Worm (Caenorhabditis elegans) whole organism, young adult: Measurements from ENCODE around the gene sax-2.

Experiments used
- C17E4.6 ChIP-seq: fragments of 200-800 bp; sonication (Bioruptor generic); IDR thresholded peaks from 2 replicates; pipeline ENCODE4 v1.3.6; 2022; ENCODE audit warnings: missing genetic modification reagents, missing genetic modification characterization, missing compliant biosample characterization
- F10E7.11 ChIP-seq: sonication (generic microtip); optimal IDR thresholded peaks from 2 replicates; lab custom pipeline; 2017; ENCODE audit warnings: mild to moderate bottlenecking, missing genetic modification characterization, moderate library complexity, missing compliant biosample characterization
- F33H1.4 ChIP-seq: fragments of 200-800 bp; sonication (Bioruptor generic); IDR thresholded peaks from 2 replicates; pipeline ENCODE4 v1.3.6; 2022; ENCODE audit warnings: missing genetic modification reagents, missing genetic modification characterization, missing compliant biosample characterization
- F49E8.2 ChIP-seq: sonication (generic microtip); optimal IDR thresholded peaks from 3 replicates; lab custom pipeline; 2017; ENCODE audit warnings: missing genetic modification characterization, mild to moderate bottlenecking, missing compliant biosample characterization, antibody characterized with exemption, moderate library complexity; ENCODE audit not compliant: insufficient read depth
- K11D2.4 ChIP-seq: fragments of 200-800 bp; sonication (Bioruptor generic); IDR thresholded peaks from 2 replicates; pipeline ENCODE4 v1.3.6; 2022; ENCODE audit warnings: missing genetic modification reagents, missing genetic modification characterization, missing compliant biosample characterization
- T07F8.4 ChIP-seq: sonication (generic microtip); optimal IDR thresholded peaks from 2 replicates; lab custom pipeline; 2016; ENCODE audit warnings: mild to moderate bottlenecking, missing genetic modification characterization, moderate library complexity, missing compliant biosample characterization
- T26A5.8 ChIP-seq: sonication (generic microtip); optimal IDR thresholded peaks from 2 replicates; lab custom pipeline; 2016; ENCODE audit warnings: missing genetic modification characterization, missing compliant biosample characterization
- Y53G8AR.9 ChIP-seq: fragments of 200-800 bp; sonication (Bioruptor generic); conservative IDR thresholded peaks from 2 replicates; pipeline ENCODE4 v1.3.6; 2022; ENCODE audit warnings: missing genetic modification reagents, missing genetic modification characterization, missing compliant biosample characterization
- aptf-2 ChIP-seq: fragments of 200-800 bp; sonication (Bioruptor generic); conservative IDR thresholded peaks from 2 replicates; pipeline ENCODE4 v1.3.6; 2022; ENCODE audit warnings: missing genetic modification reagents, missing genetic modification characterization, missing compliant biosample characterization
- atf-7 ChIP-seq: sonication (generic microtip); optimal IDR thresholded peaks from 2 replicates; lab custom pipeline; 2017; ENCODE audit warnings: mild to moderate bottlenecking, missing genetic modification characterization, missing compliant biosample characterization
- attf-5 ChIP-seq: fragments of 200-800 bp; sonication (Bioruptor generic); optimal IDR thresholded peaks from 2 replicates; lab custom pipeline; 2018; ENCODE audit warnings: mild to moderate bottlenecking, missing genetic modification characterization, missing compliant biosample characterization
- attf-6 ChIP-seq: fragments of 200-800 bp; sonication (Bioruptor generic); IDR thresholded peaks from 2 replicates; pipeline ENCODE4 v1.3.6; 2022; ENCODE audit warnings: missing genetic modification reagents, missing genetic modification characterization, missing compliant biosample characterization
- cebp-1 ChIP-seq, 2 experiments: fragments of 200-800 bp in 1 of 2; sonication (Bioruptor generic) in 1 of 2; sonication (generic microtip) in 1 of 2; IDR thresholded peaks in 1 of 2; optimal IDR thresholded peaks in 1 of 2; 2 replicates each; pipeline versions ENCODE4 v1.3.6 to Lab custom; 2017 to 2022; ENCODE audit warnings: missing compliant biosample characterization in 2 of 2, missing genetic modification characterization in 2 of 2, mild to moderate bottlenecking in 1 of 2, missing genetic modification reagents in 1 of 2, moderate library complexity in 1 of 2
- die-1 ChIP-seq: sonication (generic microtip); optimal IDR thresholded peaks from 2 replicates; lab custom pipeline; 2016; ENCODE audit warnings: missing genotype, mild to moderate bottlenecking, missing genetic modification characterization, missing compliant biosample characterization
- egl-18 ChIP-seq: fragments of 200-800 bp; sonication (Bioruptor generic); IDR thresholded peaks from 2 replicates; pipeline ENCODE4 v1.3.6; 2022; ENCODE audit warnings: missing genetic modification reagents, missing genetic modification characterization, missing compliant biosample characterization
- gei-17 ChIP-seq: fragments of 200-800 bp; sonication (Bioruptor generic); optimal IDR thresholded peaks from 2 replicates; lab custom pipeline; 2018; ENCODE audit warnings: mild to moderate bottlenecking, missing genetic modification characterization, missing compliant biosample characterization
- him-1 ChIP-seq: sonication (generic microtip); optimal IDR thresholded peaks from 2 replicates; lab custom pipeline; 2016; ENCODE audit warnings: missing genotype, missing genetic modification reagents, missing genetic modification characterization, missing compliant biosample characterization
- hlh-12 ChIP-seq: sonication (generic microtip); optimal IDR thresholded peaks from 2 replicates; lab custom pipeline; 2016; ENCODE audit warnings: missing genetic modification characterization, missing compliant biosample characterization
- hlh-26 ChIP-seq: fragments of 200-800 bp; sonication (Bioruptor generic); conservative IDR thresholded peaks from 2 replicates; pipeline ENCODE4 v1.3.6; 2022; ENCODE audit warnings: missing genetic modification reagents, missing genetic modification characterization, missing compliant biosample characterization
- hmg-1.2 ChIP-seq: fragments of 200-800 bp; sonication (Bioruptor generic); IDR thresholded peaks from 2 replicates; pipeline ENCODE4 v1.3.6; 2022; ENCODE audit warnings: missing genetic modification reagents, missing genetic modification characterization, missing compliant biosample characterization
- let-607 ChIP-seq, 2 experiments: fragments of 200-800 bp in 1 of 2; sonication (Bioruptor generic) in 1 of 2; sonication (generic microtip) in 1 of 2; optimal IDR thresholded peaks; 2 replicates each; lab custom pipeline; 2016 to 2018; ENCODE audit warnings: mild to moderate bottlenecking in 2 of 2, missing compliant biosample characterization in 2 of 2, missing genetic modification characterization in 2 of 2, moderate library complexity in 2 of 2, missing genotype in 1 of 2
- lin-26 ChIP-seq: fragments of 200-800 bp; sonication (Bioruptor generic); IDR thresholded peaks from 2 replicates; pipeline ENCODE4 v1.3.6; 2022; ENCODE audit warnings: missing genetic modification reagents, missing genetic modification characterization, missing compliant biosample characterization
- lin-40 ChIP-seq: sonication (generic microtip); optimal IDR thresholded peaks from 2 replicates; lab custom pipeline; 2016; ENCODE audit warnings: missing genetic modification characterization, mild to moderate bottlenecking, missing compliant biosample characterization, missing genotype, missing genetic modification reagents
- lir-1 ChIP-seq: fragments of 200-800 bp; sonication (Bioruptor generic); conservative IDR thresholded peaks from 2 replicates; pipeline ENCODE4 v1.3.6; 2022; ENCODE audit warnings: missing genetic modification reagents, missing genetic modification characterization, missing compliant biosample characterization
- lsy-27 ChIP-seq: sonication (generic microtip); optimal IDR thresholded peaks from 2 replicates; lab custom pipeline; 2017; ENCODE audit warnings: missing genetic modification characterization, mild to moderate bottlenecking, missing compliant biosample characterization, antibody characterized with exemption, missing genotype, borderline replicate concordance; ENCODE audit not compliant: insufficient read depth
- madf-6 ChIP-seq: fragments of 200-800 bp; sonication (Bioruptor generic); IDR thresholded peaks from 2 replicates; pipeline ENCODE4 v1.3.6; 2022; ENCODE audit warnings: missing genetic modification reagents, missing genetic modification characterization, missing compliant biosample characterization
- mcd-1 ChIP-seq: fragments of 200-800 bp; sonication (Bioruptor generic); IDR thresholded peaks from 2 replicates; pipeline ENCODE4 v1.3.6; 2022; ENCODE audit warnings: missing genetic modification reagents, missing genetic modification characterization, missing compliant biosample characterization
- mel-28 ChIP-seq: sonication (generic microtip); optimal IDR thresholded peaks from 2 replicates; lab custom pipeline; 2016; ENCODE audit warnings: borderline replicate concordance, mild to moderate bottlenecking, missing genetic modification characterization, missing compliant biosample characterization
- mes-4 ChIP-seq: sonication (generic microtip); optimal IDR thresholded peaks from 2 replicates; lab custom pipeline; 2016; ENCODE audit warnings: missing genotype, missing genetic modification characterization, missing compliant biosample characterization
- nfya-1 ChIP-seq: sonication (generic microtip); optimal IDR thresholded peaks from 2 replicates; lab custom pipeline; 2017; ENCODE audit warnings: antibody characterized with exemption, missing compliant biosample characterization, missing genetic modification characterization, borderline replicate concordance; ENCODE audit not compliant: insufficient read depth
- nhr-27 ChIP-seq: fragments of 200-800 bp; sonication (Bioruptor generic); optimal IDR thresholded peaks from 2 replicates; lab custom pipeline; 2018; ENCODE audit warnings: mild to moderate bottlenecking, missing genetic modification characterization, moderate library complexity, missing compliant biosample characterization
- repo-1 ChIP-seq: sonication (generic microtip); optimal IDR thresholded peaks from 2 replicates; lab custom pipeline; 2017; ENCODE audit warnings: mild to moderate bottlenecking, missing genetic modification characterization, missing compliant biosample characterization
- xnd-1 ChIP-seq: sonication (generic microtip); optimal IDR thresholded peaks from 2 replicates; lab custom pipeline; 2016; ENCODE audit warnings: missing genotype, missing genetic modification reagents, missing genetic modification characterization, missing compliant biosample characterization
- zfh-2 ChIP-seq: fragments of 200-800 bp; sonication (Bioruptor generic); conservative IDR thresholded peaks from 2 replicates; pipeline ENCODE4 v1.3.6; 2022; ENCODE audit warnings: missing genetic modification reagents, missing genetic modification characterization, missing compliant biosample characterization
- ztf-22 ChIP-seq: fragments of 200-800 bp; sonication (Bioruptor generic); optimal IDR thresholded peaks from 2 replicates; lab custom pipeline; 2018; ENCODE audit warnings: mild to moderate bottlenecking, missing genetic modification characterization, moderate library complexity, missing compliant biosample characterization

sax-2 gene

DNA sequence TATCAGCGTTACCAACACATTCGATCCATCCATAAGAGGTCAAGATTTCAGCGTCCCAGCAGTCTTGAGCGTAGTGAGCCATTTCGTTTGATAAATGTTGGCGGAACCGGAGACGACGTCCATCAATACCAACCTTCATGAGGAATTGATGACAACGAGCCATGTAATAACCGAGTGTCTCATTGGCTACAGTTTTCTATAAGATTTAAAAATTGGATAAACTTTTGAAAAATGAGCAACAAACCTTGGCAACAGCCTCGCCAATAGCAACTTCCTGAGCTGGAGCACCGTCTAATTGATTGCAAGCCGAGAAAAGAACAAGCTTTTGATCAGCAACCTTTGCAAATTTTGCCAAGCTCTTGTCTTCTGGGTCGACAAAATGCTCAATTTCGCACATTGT, 51.3 kb downstream of the sax-2 start:
- no peak for TF ChIP-seq attf-6 (GFP tag; lab: Robert Waterston, UW)

DNA sequence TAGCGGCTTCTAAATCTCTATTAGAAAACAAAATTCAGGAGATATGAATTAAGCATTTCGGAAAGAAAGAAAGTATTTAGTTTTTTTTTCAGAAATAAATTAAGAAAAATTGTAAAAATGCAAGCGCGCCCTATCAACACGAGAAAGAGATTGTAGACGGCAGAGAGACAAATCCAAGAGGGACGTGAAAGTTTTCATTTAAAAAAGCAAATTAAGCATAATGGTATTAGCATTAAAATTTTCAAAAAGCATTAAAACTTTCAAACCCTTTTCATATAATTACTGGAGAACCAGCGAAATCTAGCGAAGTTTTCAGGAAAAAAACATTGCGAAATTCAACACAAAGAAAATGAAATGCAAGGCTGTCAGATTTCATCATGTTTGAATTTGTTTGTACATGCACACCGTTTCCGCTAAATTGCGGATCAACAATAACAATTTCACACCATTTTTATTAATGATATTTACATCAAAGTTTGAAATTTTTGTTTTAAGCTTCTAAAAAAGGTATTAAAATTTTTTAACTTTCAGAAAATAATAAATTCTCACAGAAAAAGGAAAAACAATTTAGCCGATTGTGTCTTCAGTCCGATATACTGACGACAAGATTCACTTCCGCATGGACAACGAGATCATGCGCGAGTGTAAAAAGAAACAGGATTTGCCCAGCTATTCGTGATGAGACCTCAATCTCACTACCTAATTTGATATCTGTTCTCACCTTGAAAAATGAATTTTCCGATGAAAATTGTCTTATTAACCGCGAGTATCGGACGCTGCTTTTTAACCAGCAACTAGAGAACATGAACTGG, 53.5 kb downstream of the sax-2 start, which contains the start of gene gars-1:
gars-1 (minus strand) TSS at position 808 of the 812 bp plus-strand sequence.
- TF ChIP-seq hlh-12 (tag; lab: Kevin White, UChicago) (no peak), C17E4.6 (no peak), cebp-1 (GFP tag; IDR thresholded peaks at IDR 0.05; lab: Robert Waterston, UW) (peak; percentile 91), cebp-1 (tag; optimal IDR thresholded peaks at IDR 0.05; lab: Kevin White, UChicago) (peak; percentile 98), lsy-27 (tag; lab: Kevin White, UChicago) (no peak), F10E7.11 (tag; lab: Kevin White, UChicago) (no peak), mel-28 (no peak), attf-5 (peak; percentile 62), T07F8.4 (tag; lab: Kevin White, UChicago) (no peak), Y53G8AR.9 (0 out of 2 replicates have a peak, but pooled peaks have one; percentile 27), madf-6 (peak; percentile 29; the same call in 1 of the 2 replicates), zfh-2 (GFP tag; lab: Robert Waterston, UW) (no peak), hmg-1.2 (GFP tag; lab: Robert Waterston, UW) (peak; percentile 41; the same call in 1 of the 2 replicates), die-1 (no peak), xnd-1 (tag; lab: Kevin White, UChicago) (no peak)

DNA sequence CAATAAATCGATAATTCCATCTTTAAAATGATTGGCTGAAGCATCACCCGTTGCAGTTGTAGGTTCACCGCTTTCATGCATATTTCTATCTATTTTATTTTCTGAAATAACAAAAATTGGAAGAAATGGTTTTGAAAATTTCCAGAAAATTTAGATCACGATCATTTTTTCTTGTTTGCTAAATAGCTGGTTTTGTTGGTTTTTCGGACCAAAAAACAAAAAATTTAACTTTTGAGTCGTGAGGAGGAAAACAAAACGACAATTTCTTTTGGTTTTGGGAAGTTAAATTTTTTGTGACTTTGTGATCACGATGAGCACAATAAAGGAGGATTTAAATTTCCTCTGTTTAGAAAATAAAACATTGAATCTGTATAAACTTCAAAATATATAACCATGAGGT, 55.7 kb downstream of the sax-2 start, which contains the start of gene T10F2.2:
T10F2.2 (minus strand) TSS at position 101 of the 400 bp plus-strand sequence.
- no peak for TF ChIP-seq repo-1 (tag; lab: Kevin White, UChicago)
- TF ChIP-seq egl-18 (GFP tag; lab: Robert Waterston, UW) = no peak
- TF ChIP-seq F49E8.2 (tag; lab: Kevin White, UChicago) = no peak
- no peak for TF ChIP-seq lir-1
- no peak for TF ChIP-seq nfya-1 (tag; lab: Kevin White, UChicago)
- no peak for TF ChIP-seq F33H1.4
- TF ChIP-seq mes-4 = no peak
- TF ChIP-seq him-1 (tag; lab: Kevin White, UChicago) = no peak
- no peak for TF ChIP-seq hlh-26 (GFP tag; lab: Robert Waterston, UW)
- no peak for TF ChIP-seq lin-40 (tag; lab: Kevin White, UChicago)
- TF ChIP-seq nhr-27 = no peak
- no peak for TF ChIP-seq atf-7 (tag; lab: Kevin White, UChicago)
- no peak for TF ChIP-seq let-607 (tag; optimal IDR thresholded peaks at IDR 0.05; lab: Kevin White, UChicago)
- TF ChIP-seq aptf-2 (GFP tag; lab: Robert Waterston, UW) = no peak
- no peak for TF ChIP-seq T26A5.8 (tag; lab: Kevin White, UChicago)
- no peak for TF ChIP-seq gei-17 (GFP tag; lab: Kevin White, UChicago)
- no peak for TF ChIP-seq lin-26
- no peak for TF ChIP-seq mcd-1
- TF ChIP-seq ztf-22 = no peak
- TF ChIP-seq K11D2.4 (GFP tag; lab: Robert Waterston, UW) = no peak
- TF ChIP-seq, all 124 proteins: peak for 0
